Fruit fly (Drosophila melanogaster) whole organism, embryonic: ENCODE data around the gene CG8142.

Source experiments
- CG12299 ChIP-seq: fragments of 200-800 bp; sonication (Bioruptor generic); optimal IDR thresholded peaks from 2 replicates; lab custom pipeline; 2018; ENCODE audit warnings: missing biosample characterization, mild to moderate bottlenecking, missing genetic modification characterization
- CG13424 ChIP-seq: fragments of 200-800 bp; sonication (Bioruptor generic); optimal IDR thresholded peaks from 2 replicates; lab custom pipeline; 2019; ENCODE audit warnings: missing biosample characterization, mild to moderate bottlenecking, missing genetic modification characterization, moderate library complexity
- CG13775 ChIP-seq: fragments of 200-800 bp; sonication (Bioruptor generic); optimal IDR thresholded peaks from 3 replicates; lab custom pipeline; 2017; ENCODE audit warnings: missing biosample characterization, mild to moderate bottlenecking, missing genetic modification characterization
- CG14441 ChIP-seq: fragments of 200-800 bp; sonication (Bioruptor generic); IDR thresholded peaks from 2 replicates; pipeline ENCODE4 v1.3.6; 2022; ENCODE audit warnings: missing biosample characterization, missing genetic modification characterization
- CG14667 ChIP-seq: fragments of 200-800 bp; sonication (Bioruptor generic); IDR thresholded peaks from 2 replicates; pipeline ENCODE4 v1.3.6; 2022; ENCODE audit warnings: missing biosample characterization, missing genetic modification characterization
- CG14965 ChIP-seq: fragments of 200-800 bp; sonication (Bioruptor generic); optimal IDR thresholded peaks from 2 replicates; lab custom pipeline; 2016; ENCODE audit warnings: missing biosample characterization, missing genetic modification characterization, borderline replicate concordance
- CG15514 ChIP-seq: fragments of 200-800 bp; sonication (Bioruptor generic); optimal IDR thresholded peaks from 3 replicates; lab custom pipeline; 2017; ENCODE audit warnings: missing biosample characterization, missing genetic modification characterization, mild to moderate bottlenecking, moderate library complexity, missing genetic modification reagents
- CG15696 ChIP-seq: fragments of 200-800 bp; sonication (Bioruptor generic); optimal IDR thresholded peaks from 2 replicates; lab custom pipeline; 2019; ENCODE audit warnings: missing biosample characterization, mild to moderate bottlenecking, missing genetic modification characterization, moderate library complexity
- CG16863 ChIP-seq: fragments of 200-800 bp; sonication (Bioruptor generic); optimal IDR thresholded peaks from 3 replicates; lab custom pipeline; 2016; ENCODE audit warnings: missing biosample characterization, missing genetic modification characterization
- CG17328 ChIP-seq: fragments of 200-800 bp; sonication (Bioruptor generic); IDR thresholded peaks from 2 replicates; pipeline ENCODE4 v1.3.6; 2022; ENCODE audit warnings: missing biosample characterization, missing genetic modification characterization
- CG17385 ChIP-seq: fragments of 200-800 bp; sonication (Bioruptor generic); optimal IDR thresholded peaks from 3 replicates; lab custom pipeline; 2018; ENCODE audit warnings: missing biosample characterization, mild to moderate bottlenecking, missing genetic modification characterization
- CG17829 ChIP-seq: fragments of 200-800 bp; optimal IDR thresholded peaks from 2 replicates; lab custom pipeline; 2019; ENCODE audit warnings: missing biosample characterization, mild to moderate bottlenecking, missing genetic modification characterization, moderate library complexity
- CG18599 ChIP-seq: fragments of 200-800 bp; sonication (Bioruptor generic); optimal IDR thresholded peaks from 3 replicates; lab custom pipeline; 2017; ENCODE audit warnings: missing biosample characterization, missing genetic modification characterization, mild to moderate bottlenecking, moderate library complexity, missing genetic modification reagents
- CG2129 ChIP-seq: fragments of 200-800 bp; sonication (Bioruptor generic); IDR thresholded peaks from 2 replicates; pipeline ENCODE4 v1.3.6; 2022; ENCODE audit warnings: missing biosample characterization, missing genetic modification characterization; ENCODE audit not compliant: partially characterized antibody
- CG3407 ChIP-seq: fragments of 200-800 bp; sonication (Bioruptor generic); optimal IDR thresholded peaks from 2 replicates; lab custom pipeline; 2018; ENCODE audit warnings: missing biosample characterization, mild to moderate bottlenecking, missing genetic modification characterization
- CG3995 ChIP-seq: fragments of 200-800 bp; sonication (Bioruptor generic); optimal IDR thresholded peaks from 3 replicates; lab custom pipeline; 2016; ENCODE audit warnings: missing biosample characterization, missing genetic modification characterization
- CG4424 ChIP-seq: fragments of 200-800 bp; sonication (Bioruptor generic); optimal IDR thresholded peaks from 3 replicates; lab custom pipeline; 2016; ENCODE audit warnings: missing biosample characterization, missing genetic modification characterization
- CG7372 ChIP-seq: fragments of 200-800 bp; sonication (Bioruptor generic); IDR thresholded peaks from 2 replicates; pipeline ENCODE4 v1.3.6; 2022; ENCODE audit warnings: missing biosample characterization, missing genetic modification characterization
- CG7963 ChIP-seq: fragments of 200-800 bp; sonication (Bioruptor generic); IDR thresholded peaks from 3 replicates; pipeline ENCODE4 v1.3.6; 2022; ENCODE audit warnings: missing biosample characterization, missing genetic modification characterization; ENCODE audit not compliant: partially characterized antibody
- Dref ChIP-seq: fragments of 200-800 bp; sonication (Bioruptor generic); IDR thresholded peaks from 2 replicates; pipeline ENCODE4 v1.3.6; 2022; ENCODE audit warnings: missing biosample characterization, missing genetic modification characterization
- Gug ChIP-seq: fragments of 200-800 bp; sonication (Bioruptor generic); IDR thresholded peaks from 4 replicates; pipeline ENCODE4 v1.3.6; 2022; ENCODE audit warnings: missing biosample characterization, missing genetic modification characterization
- HLH4C ChIP-seq: fragments of 200-800 bp; sonication (Bioruptor generic); IDR thresholded peaks from 3 replicates; pipeline ENCODE4 v1.3.6; 2022; ENCODE audit warnings: missing biosample characterization, missing genetic modification characterization; ENCODE audit not compliant: partially characterized antibody
- Med ChIP-seq: fragments of 200-800 bp; sonication (Bioruptor generic); peaks from one replicate; lab custom pipeline; 2016; ENCODE audit warnings: missing biosample characterization, missing genetic modification characterization, mild to moderate bottlenecking, inconsistent platforms, moderate library complexity
- NfI ChIP-seq: fragments of 200-800 bp; sonication (Bioruptor generic); optimal IDR thresholded peaks from 3 replicates; lab custom pipeline; 2018; ENCODE audit warnings: missing biosample characterization, mild to moderate bottlenecking, missing genetic modification characterization, moderate library complexity
- amos ChIP-seq: fragments of 200-800 bp; sonication (Bioruptor generic); IDR thresholded peaks from 2 replicates; pipeline ENCODE4 v1.3.6; 2022; ENCODE audit warnings: missing biosample characterization, missing genetic modification characterization; ENCODE audit not compliant: partially characterized antibody
- ara ChIP-seq: fragments of 200-800 bp; sonication (Bioruptor generic); IDR thresholded peaks from 2 replicates; pipeline ENCODE4 v1.3.6; 2022; ENCODE audit warnings: missing biosample characterization, missing genetic modification characterization
- bigmax ChIP-seq: fragments of 200-800 bp; sonication (Bioruptor generic); optimal IDR thresholded peaks from 2 replicates; lab custom pipeline; 2018; ENCODE audit warnings: missing biosample characterization, mild to moderate bottlenecking, missing genetic modification characterization
- bsh ChIP-seq, 2 experiments: fragments of 200-800 bp; sonication (Bioruptor generic); optimal IDR thresholded peaks; 2 replicates each; lab custom pipeline; 2017 to 2018; ENCODE audit warnings: mild to moderate bottlenecking in 2 of 2, missing biosample characterization in 2 of 2, missing genetic modification characterization in 2 of 2, moderate library complexity in 1 of 2
- chif ChIP-seq, 2 experiments: fragments of 200-800 bp; sonication (Bioruptor generic); optimal IDR thresholded peaks; 3 replicates each; lab custom pipeline; 2016; ENCODE audit warnings: missing biosample characterization in 2 of 2, missing genetic modification characterization in 2 of 2
- emc ChIP-seq: fragments of 200-800 bp; sonication (Bioruptor generic); optimal IDR thresholded peaks from 2 replicates; lab custom pipeline; 2016; ENCODE audit warnings: missing biosample characterization, missing genetic modification characterization
- fd96Cb ChIP-seq: fragments of 200-800 bp; sonication (Bioruptor generic); optimal IDR thresholded peaks from 2 replicates; lab custom pipeline; 2018; ENCODE audit warnings: missing biosample characterization, mild to moderate bottlenecking, missing genetic modification characterization, moderate library complexity
- gce ChIP-seq: fragments of 200-800 bp; sonication (Bioruptor generic); IDR thresholded peaks from 3 replicates; pipeline ENCODE4 v1.3.6; 2022; ENCODE audit warnings: missing biosample characterization, missing genetic modification characterization
- gfzf ChIP-seq: fragments of 200-800 bp; sonication (Bioruptor generic); optimal IDR thresholded peaks from 2 replicates; lab custom pipeline; 2016; ENCODE audit warnings: missing biosample characterization, mild to moderate bottlenecking, missing genetic modification characterization, moderate library complexity
- kni ChIP-seq: fragments of 200-800 bp; sonication (Bioruptor generic); optimal IDR thresholded peaks from 3 replicates; lab custom pipeline; 2017; ENCODE audit warnings: mild to moderate bottlenecking, missing biosample characterization, missing genetic modification reagents, missing genetic modification characterization
- lab ChIP-seq: fragments of 200-800 bp; sonication (Bioruptor generic); optimal IDR thresholded peaks from 3 replicates; lab custom pipeline; 2017; ENCODE audit warnings: missing biosample characterization, missing genetic modification characterization, mild to moderate bottlenecking, moderate library complexity, missing genetic modification reagents
- luna ChIP-seq: fragments of 200-800 bp; sonication (Bioruptor generic); optimal IDR thresholded peaks from 2 replicates; lab custom pipeline; 2016; ENCODE audit warnings: missing biosample characterization, missing genetic modification characterization
- phol ChIP-seq: fragments of 200-800 bp; sonication (Bioruptor generic); optimal IDR thresholded peaks from 3 replicates; lab custom pipeline; 2018; ENCODE audit warnings: missing biosample characterization, mild to moderate bottlenecking, missing genetic modification characterization, moderate library complexity
- repo ChIP-seq: fragments of 200-800 bp; sonication (Bioruptor generic); optimal IDR thresholded peaks from 2 replicates; lab custom pipeline; 2016; ENCODE audit warnings: missing biosample characterization, missing genetic modification characterization
- row ChIP-seq: fragments of 200-800 bp; sonication (Bioruptor generic); IDR thresholded peaks from 3 replicates; pipeline ENCODE4 v1.3.6; 2022; ENCODE audit warnings: missing biosample characterization, missing genetic modification characterization
- tap ChIP-seq: fragments of 200-800 bp; optimal IDR thresholded peaks from 3 replicates; lab custom pipeline; 2019; ENCODE audit warnings: missing biosample characterization, mild to moderate bottlenecking, missing genetic modification characterization, moderate library complexity
- tgo ChIP-seq: fragments of 200-800 bp; sonication (Bioruptor generic); IDR thresholded peaks from 3 replicates; pipeline ENCODE4 v1.3.6; 2022; ENCODE audit warnings: missing biosample characterization, missing genetic modification characterization
- wek ChIP-seq: fragments of 200-800 bp; sonication (Bioruptor generic); optimal IDR thresholded peaks from 3 replicates; lab custom pipeline; 2018; ENCODE audit warnings: missing biosample characterization, mild to moderate bottlenecking, missing genetic modification characterization, moderate library complexity

The CG8142 gene

DNA sequence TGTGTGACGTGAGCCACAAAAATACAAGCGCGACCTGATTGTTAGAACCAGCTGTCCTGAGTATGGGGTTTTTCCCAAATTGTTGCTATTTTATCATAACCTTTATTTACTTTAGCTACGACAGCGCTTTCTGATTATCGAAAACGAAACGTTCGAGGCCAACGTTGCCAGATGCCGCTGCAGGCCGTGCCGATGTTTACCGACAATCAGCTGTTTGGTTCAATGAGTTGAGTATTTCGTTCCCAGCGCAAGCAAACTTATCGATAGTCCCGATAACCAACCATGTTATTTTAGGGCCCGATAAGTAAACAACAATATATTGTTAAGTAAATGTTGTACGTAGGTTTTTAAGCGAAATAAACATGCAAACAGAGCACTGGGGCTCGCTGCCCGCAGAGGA lies 5.7 kb upstream of the CG8142 start, which contains the start of the genes CG15814 and Spt7 (continued):
- TF ChIP-seq CG17829 (tag; lab: Kevin White, UChicago) (peak; percentile 62), CG12299 (peak; percentile 4), CG15696 (peak; percentile 41), CG13424 (tag; lab: Kevin White, UChicago) (peak; percentile 31), Gug (GFP tag; lab: Robert Waterston, UW) (no peak), chif (GFP tag; optimal IDR thresholded peaks at IDR 0.05; lab: Kevin White, UChicago) (peak in 1 of 2 experiments; percentile 35), CG17328 (no peak), luna (GFP tag; lab: Kevin White, UChicago) (no peak), phol (tag; lab: Kevin White, UChicago) (peak; percentile 49), CG16863 (peak; percentile 30), CG13775 (GFP tag; lab: Kevin White, UChicago) (peak; percentile 17), gfzf (GFP tag; lab: Kevin White, UChicago) (peak; percentile 26), CG7372 (0 out of 2 replicates have a peak, but pooled peaks have one; percentile 13), gce (GFP tag; lab: Robert Waterston, UW) (no peak), Med (peak; percentile 94), bsh (GFP tag; optimal IDR thresholded peaks at IDR 0.05; lab: Kevin White, UChicago) (peak in 1 of 2 experiments; percentile 2), emc (GFP tag; lab: Kevin White, UChicago) (no peak), CG15514 (peak; percentile 85), wek (GFP tag; lab: Kevin White, UChicago) (peak; percentile 35), ara (0 out of 2 replicates have a peak, but pooled peaks have one; percentile 24), amos (peak; percentile 90), CG18599 (GFP tag; lab: Kevin White, UChicago) (peak; percentile 50), kni (GFP tag; lab: Kevin White, UChicago) (peak; percentile 42), CG2129 (GFP tag; lab: Robert Waterston, UW) (peak; percentile 54), Dref (GFP tag; lab: Robert Waterston, UW) (peak; percentile 85), CG14667 (GFP tag; lab: Robert Waterston, UW) (no peak), CG7963 (GFP tag; lab: Robert Waterston, UW) (peak; percentile 81), CG17385 (GFP tag; lab: Kevin White, UChicago) (peak; percentile 31), CG3995 (GFP tag; lab: Kevin White, UChicago) (peak; percentile 61), lab (GFP tag; lab: Kevin White, UChicago) (no peak), row (GFP tag; lab: Robert Waterston, UW) (peak; percentile 45; the same call in 1 of the 3 replicates), fd96Cb (tag; lab: Kevin White, UChicago) (no peak), repo (peak; percentile 6), CG3407 (peak; percentile 43), tap (tag; lab: Kevin White, UChicago) (no peak), CG14965 (GFP tag; lab: Kevin White, UChicago) (no peak), HLH4C (GFP tag; lab: Robert Waterston, UW) (peak; percentile 85), tgo (GFP tag; lab: Robert Waterston, UW) (no peak), bigmax (GFP tag; lab: Kevin White, UChicago) (peak; percentile 76), CG4424 (GFP tag; lab: Kevin White, UChicago) (no peak), CG14441 (GFP tag; lab: Robert Waterston, UW) (peak; percentile 6; the same call in 1 of the 2 replicates), NfI (GFP tag; lab: Kevin White, UChicago) (peak; percentile 34)
